Worm (Caenorhabditis elegans) whole organism, late embryonic: ENCODE results near the gene stdh-2.

Source experiments
- T23F11.4 ChIP-seq: fragments of 200-800 bp; sonication (Bioruptor generic); optimal IDR thresholded peaks from 2 replicates; lab custom pipeline; 2018; ENCODE audit warnings: mild to moderate bottlenecking, missing genetic modification characterization, missing compliant biosample characterization
- Y22D7AL.16 ChIP-seq: sonication (generic microtip); optimal IDR thresholded peaks from 2 replicates; lab custom pipeline; 2016; ENCODE audit warnings: missing genetic modification characterization, missing compliant biosample characterization
- ama-1 ChIP-seq: fragments of 150-350 bp; optimal IDR thresholded peaks from 2 replicates; lab custom pipeline; 2014
- ceh-14 ChIP-seq: sonication (generic microtip); optimal IDR thresholded peaks from 2 replicates; lab custom pipeline; 2016; ENCODE audit warnings: missing genotype, missing genetic modification characterization, missing compliant biosample characterization
- ceh-18 ChIP-seq: sonication (generic microtip); optimal IDR thresholded peaks from 2 replicates; lab custom pipeline; 2016; ENCODE audit warnings: missing genetic modification characterization, missing compliant biosample characterization
- ceh-19 ChIP-seq: fragments of 200-800 bp; sonication (Bioruptor generic); optimal IDR thresholded peaks from 2 replicates; lab custom pipeline; 2018; ENCODE audit warnings: mild to moderate bottlenecking, missing genetic modification characterization, missing compliant biosample characterization
- ceh-2 ChIP-seq: sonication (generic microtip); optimal IDR thresholded peaks from 2 replicates; lab custom pipeline; 2016; ENCODE audit warnings: missing genotype, missing genetic modification characterization, missing compliant biosample characterization
- ceh-24 ChIP-seq: sonication (generic microtip); optimal IDR thresholded peaks from 2 replicates; lab custom pipeline; 2016; ENCODE audit warnings: mild to moderate bottlenecking, missing genetic modification characterization, missing compliant biosample characterization
- ceh-30 ChIP-seq: fragments of 150-350 bp; optimal IDR thresholded peaks from 2 replicates; lab custom pipeline; 2014; ENCODE audit warnings: missing biosample characterization, missing genetic modification characterization
- ceh-31 ChIP-seq: sonication (generic microtip); optimal IDR thresholded peaks from 2 replicates; lab custom pipeline; 2016; ENCODE audit warnings: missing genetic modification characterization, missing compliant biosample characterization
- ceh-34 ChIP-seq: sonication (generic microtip); optimal IDR thresholded peaks from 2 replicates; lab custom pipeline; 2016; ENCODE audit warnings: mild to moderate bottlenecking, missing genetic modification characterization, missing compliant biosample characterization
- ceh-48 ChIP-seq: sonication (generic microtip); optimal IDR thresholded peaks from 2 replicates; lab custom pipeline; 2016; ENCODE audit warnings: missing genetic modification characterization, inconsistent platforms, missing compliant biosample characterization
- ceh-9 ChIP-seq: sonication (generic microtip); optimal IDR thresholded peaks from 2 replicates; lab custom pipeline; 2016; ENCODE audit warnings: mild to moderate bottlenecking, missing genetic modification characterization, inconsistent platforms, missing compliant biosample characterization
- dmd-4 ChIP-seq: sonication (generic microtip); optimal IDR thresholded peaks from 2 replicates; lab custom pipeline; 2016; ENCODE audit warnings: borderline replicate concordance, missing genetic modification characterization, missing compliant biosample characterization
- elt-2 ChIP-seq: sonication (generic microtip); optimal IDR thresholded peaks from 2 replicates; lab custom pipeline; 2016; ENCODE audit warnings: missing genetic modification reagents, missing genetic modification characterization, missing compliant biosample characterization
- elt-4 ChIP-seq: sonication (generic microtip); optimal IDR thresholded peaks from 2 replicates; lab custom pipeline; 2016; ENCODE audit warnings: missing genetic modification characterization, missing compliant biosample characterization
- ets-4 ChIP-seq: sonication (generic microtip); optimal IDR thresholded peaks from 2 replicates; lab custom pipeline; 2016; ENCODE audit warnings: missing genetic modification characterization, missing compliant biosample characterization
- eyg-1 ChIP-seq: sonication (generic microtip); optimal IDR thresholded peaks from 2 replicates; lab custom pipeline; 2016; ENCODE audit warnings: missing genotype, missing genetic modification characterization, missing compliant biosample characterization
- gmeb-2 ChIP-seq: sonication (generic microtip); optimal IDR thresholded peaks from 2 replicates; lab custom pipeline; 2016; ENCODE audit warnings: missing genetic modification characterization, inconsistent platforms, missing compliant biosample characterization
- hlh-13 ChIP-seq: fragments of 200-800 bp; sonication (Bioruptor generic); optimal IDR thresholded peaks from 2 replicates; lab custom pipeline; 2018; ENCODE audit warnings: mild to moderate bottlenecking, missing genetic modification characterization, missing compliant biosample characterization
- hlh-15 ChIP-seq: sonication (generic microtip); optimal IDR thresholded peaks from 2 replicates; lab custom pipeline; 2016; ENCODE audit warnings: missing genetic modification characterization, missing compliant biosample characterization
- hlh-30 ChIP-seq: sonication (generic microtip); optimal IDR thresholded peaks from 2 replicates; lab custom pipeline; 2017; ENCODE audit warnings: antibody characterized with exemption, missing genetic modification characterization, missing compliant biosample characterization; ENCODE audit not compliant: insufficient read depth
- hlh-8 ChIP-seq: sonication (generic microtip); optimal IDR thresholded peaks from 2 replicates; lab custom pipeline; 2016; ENCODE audit warnings: missing genotype, missing genetic modification characterization, missing compliant biosample characterization
- lim-6 ChIP-seq: sonication (generic microtip); optimal IDR thresholded peaks from 2 replicates; lab custom pipeline; 2016; ENCODE audit warnings: missing genetic modification characterization, missing compliant biosample characterization
- madf-2 ChIP-seq: sonication (generic microtip); optimal IDR thresholded peaks from 2 replicates; lab custom pipeline; 2017; ENCODE audit warnings: missing genetic modification characterization, missing compliant biosample characterization
- mec-3 ChIP-seq: sonication (generic microtip); optimal IDR thresholded peaks from 2 replicates; lab custom pipeline; 2016; ENCODE audit warnings: borderline replicate concordance, missing genetic modification characterization, missing compliant biosample characterization
- nfya-1 ChIP-seq: sonication (generic microtip); optimal IDR thresholded peaks from 2 replicates; lab custom pipeline; 2017; ENCODE audit warnings: missing genetic modification characterization, mild to moderate bottlenecking, missing compliant biosample characterization, antibody characterized with exemption, moderate library complexity
- nhr-232 ChIP-seq: sonication (generic microtip); optimal IDR thresholded peaks from 2 replicates; lab custom pipeline; 2016; ENCODE audit warnings: missing genetic modification characterization, missing compliant biosample characterization
- odd-2 ChIP-seq: sonication (generic microtip); optimal IDR thresholded peaks from 2 replicates; lab custom pipeline; 2017; ENCODE audit warnings: antibody characterized with exemption, mild to moderate bottlenecking, missing genetic modification characterization, missing compliant biosample characterization
- pat-9 ChIP-seq: fragments of 200-800 bp; sonication (Bioruptor generic); optimal IDR thresholded peaks from 2 replicates; lab custom pipeline; 2018; ENCODE audit warnings: mild to moderate bottlenecking, missing genetic modification characterization, moderate library complexity, missing compliant biosample characterization
- pax-1 ChIP-seq: fragments of 150-350 bp; optimal IDR thresholded peaks from 2 replicates; lab custom pipeline; 2014; ENCODE audit warnings: missing biosample characterization, missing genetic modification characterization
- pha-2 ChIP-seq: sonication (generic microtip); optimal IDR thresholded peaks from 2 replicates; lab custom pipeline; 2017; ENCODE audit warnings: mild to moderate bottlenecking, missing genetic modification characterization, missing compliant biosample characterization
- pha-4 ChIP-seq: fragments of 150-350 bp; optimal IDR thresholded peaks from 2 replicates; lab custom pipeline; 2018; ENCODE audit warnings: missing biosample characterization, missing genetic modification reagents, missing genetic modification characterization
- sox-2 ChIP-seq: fragments of 200-800 bp; sonication (Bioruptor generic); IDR thresholded peaks from 2 replicates; pipeline ENCODE4 v1.3.6; 2022; ENCODE audit warnings: missing genetic modification reagents, missing genetic modification characterization, missing compliant biosample characterization
- sox-4 ChIP-seq: sonication (generic microtip); optimal IDR thresholded peaks from 2 replicates; lab custom pipeline; 2017; ENCODE audit warnings: mild to moderate bottlenecking, missing genetic modification characterization, inconsistent platforms, missing compliant biosample characterization
- tbx-7 ChIP-seq: sonication (generic microtip); optimal IDR thresholded peaks from 2 replicates; lab custom pipeline; 2016; ENCODE audit warnings: missing genotype, missing genetic modification characterization, missing compliant biosample characterization
- ttx-3 ChIP-seq: sonication (generic microtip); optimal IDR thresholded peaks from 2 replicates; lab custom pipeline; 2016; ENCODE audit warnings: missing genetic modification reagents, missing genetic modification characterization, missing compliant biosample characterization
- unc-55 ChIP-seq: sonication (generic microtip); optimal IDR thresholded peaks from 2 replicates; lab custom pipeline; 2017; ENCODE audit warnings: missing biosample characterization, missing genetic modification reagents, missing genetic modification characterization
- zip-5 ChIP-seq: sonication (generic microtip); optimal IDR thresholded peaks from 2 replicates; lab custom pipeline; 2016; ENCODE audit warnings: missing genetic modification characterization, missing compliant biosample characterization

stdh-2 gene

DNA sequence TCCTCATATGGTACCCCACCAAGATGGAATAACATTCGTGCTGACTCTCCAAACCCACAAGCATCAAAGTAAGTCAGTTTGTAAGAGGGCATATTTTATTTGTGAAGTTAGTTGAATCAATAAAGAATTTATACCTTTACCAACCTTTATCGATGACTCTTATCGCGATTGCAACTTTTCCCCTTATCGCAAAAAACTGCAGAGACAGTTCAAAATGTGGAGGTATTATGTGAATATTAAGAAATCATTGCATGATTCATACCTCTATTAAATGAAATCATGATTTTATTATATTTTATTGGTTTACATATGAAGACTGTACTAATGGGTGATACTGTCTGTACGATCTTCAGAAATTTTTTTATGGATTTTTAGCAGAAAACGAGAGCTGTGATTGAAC, 8.1 kb downstream of the stdh-2 start, which contains the start of gene gst-22:
Gene gst-22, minus strand, starts transcription at position 103 of the 400 bp plus-strand sequence.
- TF ChIP-seq elt-2 (tag; lab: Kevin White, UChicago): peak; percentile 86
- TF ChIP-seq sox-2 (GFP tag; lab: Robert Waterston, UW): no peak

DNA sequence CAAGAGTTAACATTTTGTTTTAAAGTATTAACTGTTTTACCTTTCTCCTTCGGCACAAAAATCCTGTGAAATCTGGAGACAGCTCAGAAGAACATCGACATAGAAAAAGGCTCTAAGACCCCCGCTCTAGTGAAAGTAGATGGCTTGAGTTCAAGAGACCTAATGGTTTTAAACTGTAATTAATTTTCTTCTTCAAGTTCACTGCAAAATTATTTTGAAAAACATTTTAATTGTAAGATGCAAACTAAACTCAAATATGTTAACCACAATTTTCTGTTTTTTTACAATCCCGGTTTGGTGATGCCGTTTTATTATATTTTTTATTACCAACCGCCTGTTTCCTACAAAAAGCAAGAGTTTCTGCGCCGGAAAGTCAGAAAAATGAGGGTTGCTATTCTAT, 9.5 kb downstream of the stdh-2 start, which contains the start of gene clec-233:
Gene clec-233, plus strand, starts transcription at position 301 of the 400 bp plus-strand sequence.
- TF ChIP-seq pax-1 (tag; lab: Kevin White, UChicago) (no peak), eyg-1 (no peak), sox-4 (no peak), ceh-19 (GFP tag; lab: Kevin White, UChicago) (no peak), mec-3 (tag; lab: Kevin White, UChicago) (no peak), ceh-9 (tag; lab: Kevin White, UChicago) (no peak), sox-2 (GFP tag; lab: Robert Waterston, UW) (no peak), ttx-3 (tag; lab: Kevin White, UChicago) (no peak), T23F11.4 (GFP tag; lab: Kevin White, UChicago) (no peak), unc-55 (GFP tag; lab: Kevin White, UChicago) (no peak), hlh-15 (tag; lab: Kevin White, UChicago) (no peak), dmd-4 (tag; lab: Kevin White, UChicago) (no peak), pha-4 (no peak), ceh-24 (tag; lab: Kevin White, UChicago) (no peak), ama-1 (lab: Kevin White, UChicago) (no peak), hlh-8 (tag; lab: Kevin White, UChicago) (no peak), elt-4 (tag; lab: Kevin White, UChicago) (no peak), ceh-2 (tag; lab: Kevin White, UChicago) (no peak)

DNA sequence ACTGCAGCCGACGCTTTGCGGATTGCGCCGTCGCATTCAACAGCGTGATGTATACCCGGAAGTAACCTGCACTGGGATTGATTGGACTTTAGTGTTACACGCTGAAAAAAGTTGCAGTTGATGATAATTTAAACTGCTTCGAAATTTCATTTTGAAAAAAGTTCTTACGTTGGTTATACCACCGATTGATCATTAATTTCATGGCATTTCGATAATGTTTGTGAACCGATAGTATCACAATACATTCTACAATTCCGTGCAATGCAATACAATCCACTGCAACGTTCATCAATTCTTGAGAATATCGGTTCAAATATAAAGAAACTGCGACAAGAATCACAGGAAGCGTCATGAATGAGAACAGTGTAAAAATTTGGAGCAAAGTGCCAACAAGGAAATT, 11.0 kb downstream of the stdh-2 start, which contains the start of gene F21H7.3:
Gene F21H7.3, minus strand, starts transcription at position 101 of the 400 bp plus-strand sequence.
- TF ChIP-seq ttx-3 (tag; lab: Kevin White, UChicago) (no peak), dmd-4 (tag; lab: Kevin White, UChicago) (no peak), ceh-48 (tag; lab: Kevin White, UChicago) (no peak)

DNA sequence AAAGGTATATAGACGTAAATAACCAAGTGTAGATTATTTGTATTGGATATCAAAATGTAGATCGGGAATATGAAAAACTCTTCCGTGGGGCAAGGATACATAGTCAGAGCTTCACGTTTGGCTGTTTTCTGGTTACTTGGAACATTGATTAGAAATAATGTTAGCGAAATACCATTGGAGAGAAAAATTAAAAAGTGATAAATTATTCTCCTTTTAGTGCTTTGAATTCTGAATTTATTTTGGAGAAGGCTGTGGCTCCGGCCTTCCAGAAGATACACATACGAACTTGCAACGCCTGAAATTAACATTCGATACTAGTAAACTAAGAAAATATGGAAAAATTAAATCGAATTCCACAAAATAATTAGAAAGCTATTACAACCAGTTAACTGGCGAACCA, 11.5 kb downstream of the stdh-2 start, which contains the start of gene srh-98:
Gene srh-98, minus strand, starts transcription at position 101 of the 400 bp plus-strand sequence.
- TF ChIP-seq pha-4 (no peak), ceh-34 (no peak), ttx-3 (tag; lab: Kevin White, UChicago) (no peak), zip-5 (tag; lab: Kevin White, UChicago) (no peak), hlh-30 (tag; lab: Kevin White, UChicago) (no peak), hlh-8 (tag; lab: Kevin White, UChicago) (no peak), ceh-14 (tag; lab: Kevin White, UChicago) (no peak), pha-2 (tag; lab: Kevin White, UChicago) (no peak), ceh-18 (tag; lab: Kevin White, UChicago) (no peak), lim-6 (no peak), odd-2 (tag; lab: Kevin White, UChicago) (no peak), ceh-9 (tag; lab: Kevin White, UChicago) (no peak), nfya-1 (tag; lab: Kevin White, UChicago) (no peak), madf-2 (tag; lab: Kevin White, UChicago) (no peak), ceh-30 (tag; lab: Kevin White, UChicago) (no peak), ama-1 (lab: Kevin White, UChicago) (no peak), hlh-15 (tag; lab: Kevin White, UChicago) (no peak), tbx-7 (tag; lab: Kevin White, UChicago) (no peak), gmeb-2 (tag; lab: Kevin White, UChicago) (no peak)

DNA sequence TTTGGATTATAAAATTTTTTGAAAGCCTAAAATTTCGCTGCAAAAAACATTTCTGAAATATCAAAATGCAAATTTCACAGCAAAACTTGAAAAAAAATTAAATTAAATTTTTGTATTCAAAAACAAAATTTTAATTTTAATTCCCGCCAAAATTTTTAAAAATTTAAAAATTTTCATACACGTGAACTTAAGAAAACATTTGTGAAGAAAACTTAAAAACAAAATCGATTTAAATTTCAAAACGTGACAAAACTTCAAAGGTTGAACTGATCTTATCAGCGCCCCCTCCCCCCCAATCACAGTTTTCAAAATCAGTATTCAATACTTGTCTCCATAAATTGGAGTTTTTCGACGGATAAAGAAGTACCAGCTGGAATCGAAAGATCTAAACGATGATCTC, 13.1 kb downstream of the stdh-2 start, which contains the start of gene F21H7.5:
Gene F21H7.5, plus strand, starts transcription at position 301 of the 400 bp plus-strand sequence.
- TF ChIP-seq dmd-4 (tag; lab: Kevin White, UChicago) (no peak), pat-9 (tag; lab: Kevin White, UChicago) (no peak), odd-2 (tag; lab: Kevin White, UChicago) (no peak), ets-4 (tag; lab: Kevin White, UChicago) (no peak), T23F11.4 (GFP tag; lab: Kevin White, UChicago) (no peak), ceh-31 (tag; lab: Kevin White, UChicago) (no peak), hlh-13 (GFP tag; lab: Kevin White, UChicago) (no peak), ceh-24 (tag; lab: Kevin White, UChicago) (no peak), Y22D7AL.16 (tag; lab: Kevin White, UChicago) (no peak), madf-2 (tag; lab: Kevin White, UChicago) (no peak), nhr-232 (tag; lab: Kevin White, UChicago) (no peak), ceh-48 (tag; lab: Kevin White, UChicago) (no peak), hlh-15 (tag; lab: Kevin White, UChicago) (no peak)
- TF ChIP-seq, all 69 proteins: peak for 0
